Worm (Caenorhabditis elegans) whole organism, L2 larva: ENCODE measurements around the gene lurp-1.
A peak's percentile ranks its signal among the peaks of the same experiment; 100 is the strongest.

Experiments
- C34F6.9 ChIP-seq: fragments of 150-350 bp; optimal IDR thresholded peaks from 2 replicates; lab custom pipeline; 2014; ENCODE audit warnings: missing biosample characterization, missing genetic modification characterization
- F13H6.1 ChIP-seq: sonication (generic microtip); optimal IDR thresholded peaks from 2 replicates; lab custom pipeline; 2016; ENCODE audit warnings: missing genetic modification characterization, missing compliant biosample characterization
- Y55F3AM.14 ChIP-seq: fragments of 200-800 bp; sonication (Bioruptor generic); optimal IDR thresholded peaks from 2 replicates; lab custom pipeline; 2018; ENCODE audit warnings: mild to moderate bottlenecking, missing genetic modification characterization, missing compliant biosample characterization
- ZK546.5 ChIP-seq: sonication (generic microtip); optimal IDR thresholded peaks from 2 replicates; lab custom pipeline; 2017; ENCODE audit warnings: missing biosample characterization, missing genetic modification characterization
- aly-2 ChIP-seq: fragments of 150-350 bp; optimal IDR thresholded peaks from 2 replicates; lab custom pipeline; 2014; ENCODE audit warnings: missing biosample characterization, missing genetic modification characterization
- ama-1 ChIP-seq: fragments of 150-350 bp; optimal IDR thresholded peaks from 2 replicates; lab custom pipeline; 2018; ENCODE audit warnings: inconsistent platforms
- ceh-16 ChIP-seq: fragments of 150-350 bp; optimal IDR thresholded peaks from 2 replicates; lab custom pipeline; 2014; ENCODE audit warnings: missing biosample characterization, missing genetic modification characterization
- ceh-82 ChIP-seq: fragments of 150-350 bp; optimal IDR thresholded peaks from 2 replicates; lab custom pipeline; 2014; ENCODE audit warnings: missing biosample characterization, missing genetic modification characterization
- crh-2 ChIP-seq: sonication (generic microtip); optimal IDR thresholded peaks from 2 replicates; lab custom pipeline; 2017; ENCODE audit warnings: missing biosample characterization, missing genetic modification characterization
- dmd-4 ChIP-seq: sonication (generic microtip); optimal IDR thresholded peaks from 2 replicates; lab custom pipeline; 2017; ENCODE audit warnings: missing biosample characterization, missing genetic modification characterization
- egl-27 ChIP-seq: sonication (generic microtip); optimal IDR thresholded peaks from 3 replicates; lab custom pipeline; 2017; ENCODE audit warnings: missing biosample characterization, missing genetic modification reagents, missing genetic modification characterization
- elt-1 ChIP-seq: fragments of 150-350 bp; optimal IDR thresholded peaks from 2 replicates; lab custom pipeline; 2014; ENCODE audit warnings: missing biosample characterization, missing genetic modification characterization
- elt-3 ChIP-seq: sonication (generic microtip); optimal IDR thresholded peaks from 2 replicates; lab custom pipeline; 2017; ENCODE audit warnings: missing biosample characterization, missing genetic modification characterization
- fos-1 ChIP-seq: fragments of 150-350 bp; optimal IDR thresholded peaks from 2 replicates; lab custom pipeline; 2014; ENCODE audit warnings: missing biosample characterization, missing genetic modification characterization
- gmeb-1 ChIP-seq: fragments of 150-350 bp; optimal IDR thresholded peaks from 2 replicates; lab custom pipeline; 2014; ENCODE audit warnings: missing biosample characterization, missing genetic modification characterization
- lin-11 ChIP-seq: fragments of 150-350 bp; sonication (generic microtip); optimal IDR thresholded peaks from 2 replicates; lab custom pipeline; 2014; ENCODE audit warnings: missing biosample characterization, missing genetic modification characterization, inconsistent platforms, mixed read lengths
- lsy-2 ChIP-seq, 2 experiments: fragments of 150-350 bp in 1 of 2; sonication (generic microtip) in 1 of 2; optimal IDR thresholded peaks; 2 replicates each; lab custom pipeline; 2014 to 2017; ENCODE audit warnings: missing biosample characterization in 2 of 2, missing genetic modification characterization in 2 of 2
- mab-5 ChIP-seq: fragments of 150-350 bp; optimal IDR thresholded peaks from 2 replicates; lab custom pipeline; 2014; ENCODE audit warnings: missing biosample characterization, missing genetic modification characterization
- mdl-1 ChIP-seq, 2 experiments: fragments of 150-350 bp in 1 of 2; sonication (generic microtip) in 1 of 2; optimal IDR thresholded peaks; 2 replicates each; lab custom pipeline; 2017; ENCODE audit warnings: missing biosample characterization in 2 of 2, missing genetic modification characterization in 2 of 2
- nhr-10 ChIP-seq: sonication (generic microtip); optimal IDR thresholded peaks from 2 replicates; lab custom pipeline; 2017; ENCODE audit warnings: missing biosample characterization, missing genetic modification characterization
- nhr-11 ChIP-seq: fragments of 150-350 bp; optimal IDR thresholded peaks from 2 replicates; lab custom pipeline; 2014; ENCODE audit warnings: missing biosample characterization, missing genetic modification characterization
- nhr-12 ChIP-seq: fragments of 150-350 bp; optimal IDR thresholded peaks from 2 replicates; lab custom pipeline; 2014; ENCODE audit warnings: missing biosample characterization, missing genetic modification characterization
- nhr-129 ChIP-seq: fragments of 150-350 bp; optimal IDR thresholded peaks from 2 replicates; lab custom pipeline; 2014; ENCODE audit warnings: missing biosample characterization, missing genetic modification characterization
- nhr-21 ChIP-seq: fragments of 150-350 bp; optimal IDR thresholded peaks from 2 replicates; lab custom pipeline; 2014; ENCODE audit warnings: missing biosample characterization, missing genetic modification characterization
- nhr-23 ChIP-seq: fragments of 150-350 bp; optimal IDR thresholded peaks from 2 replicates; lab custom pipeline; 2014; ENCODE audit warnings: missing biosample characterization, missing genetic modification reagents, missing genetic modification characterization
- nhr-237 ChIP-seq: fragments of 150-350 bp; optimal IDR thresholded peaks from 2 replicates; lab custom pipeline; 2014; ENCODE audit warnings: missing biosample characterization, missing genetic modification characterization
- nhr-25 ChIP-seq: fragments of 150-350 bp; sonication (generic microtip); optimal IDR thresholded peaks from 3 replicates; lab custom pipeline; 2014; ENCODE audit warnings: missing biosample characterization, missing genetic modification characterization
- nhr-6 ChIP-seq: fragments of 150-350 bp; optimal IDR thresholded peaks from 2 replicates; lab custom pipeline; 2014; ENCODE audit warnings: missing biosample characterization, missing genetic modification characterization
- peb-1 ChIP-seq: fragments of 150-350 bp; optimal IDR thresholded peaks from 2 replicates; lab custom pipeline; 2014; ENCODE audit warnings: missing biosample characterization, missing genetic modification characterization
- sem-4 ChIP-seq: fragments of 150-350 bp; optimal IDR thresholded peaks from 2 replicates; lab custom pipeline; 2014; ENCODE audit warnings: missing biosample characterization, missing genetic modification reagents, missing genetic modification characterization
- skn-1 ChIP-seq: sonication (generic microtip); optimal IDR thresholded peaks from 2 replicates; lab custom pipeline; 2017; ENCODE audit warnings: missing biosample characterization, missing genetic modification characterization
- sma-3 ChIP-seq: sonication (generic microtip); optimal IDR thresholded peaks from 2 replicates; lab custom pipeline; 2016; ENCODE audit warnings: missing genetic modification reagents, missing genetic modification characterization, missing compliant biosample characterization
- sma-9 ChIP-seq, 2 experiments: fragments of 150-350 bp in 1 of 2; sonication (generic microtip) in 1 of 2; optimal IDR thresholded peaks; 2 replicates each; lab custom pipeline; 2014 to 2016; ENCODE audit warnings: missing genetic modification characterization in 2 of 2, mild to moderate bottlenecking in 1 of 2, missing biosample characterization in 1 of 2, missing compliant biosample characterization in 1 of 2, missing genetic modification reagents in 1 of 2, moderate library complexity in 1 of 2
- snpc-4 ChIP-seq: fragments of 150-350 bp; optimal IDR thresholded peaks from 2 replicates; lab custom pipeline; 2014; ENCODE audit warnings: missing biosample characterization, missing genetic modification characterization
- unc-39 ChIP-seq: fragments of 150-350 bp; optimal IDR thresholded peaks from 2 replicates; lab custom pipeline; 2014; ENCODE audit warnings: missing biosample characterization, missing genetic modification characterization
- unc-55 ChIP-seq: fragments of 150-350 bp; sonication (generic microtip); optimal IDR thresholded peaks from 3 replicates; lab custom pipeline; 2014; ENCODE audit warnings: missing biosample characterization, missing genetic modification reagents, missing genetic modification characterization
- unc-62 ChIP-seq: fragments of 150-350 bp; optimal IDR thresholded peaks from 2 replicates; lab custom pipeline; 2014; ENCODE audit warnings: missing biosample characterization, missing genetic modification reagents, missing genetic modification characterization
- zag-1 ChIP-seq: fragments of 150-350 bp; optimal IDR thresholded peaks from 2 replicates; lab custom pipeline; 2014; ENCODE audit warnings: missing biosample characterization, missing genetic modification characterization
- ztf-1 ChIP-seq: fragments of 200-800 bp; sonication (Bioruptor generic); conservative IDR thresholded peaks from 2 replicates; pipeline ENCODE4 v1.3.6; 2022; ENCODE audit warnings: missing genetic modification characterization, missing compliant biosample characterization
- ztf-11 ChIP-seq: sonication (generic microtip); optimal IDR thresholded peaks from 2 replicates; lab custom pipeline; 2017; ENCODE audit warnings: missing biosample characterization, missing genetic modification characterization
- ztf-4 ChIP-seq: fragments of 150-350 bp; optimal IDR thresholded peaks from 2 replicates; lab custom pipeline; 2014; ENCODE audit warnings: missing biosample characterization, missing genetic modification characterization

Gene lurp-1

DNA sequence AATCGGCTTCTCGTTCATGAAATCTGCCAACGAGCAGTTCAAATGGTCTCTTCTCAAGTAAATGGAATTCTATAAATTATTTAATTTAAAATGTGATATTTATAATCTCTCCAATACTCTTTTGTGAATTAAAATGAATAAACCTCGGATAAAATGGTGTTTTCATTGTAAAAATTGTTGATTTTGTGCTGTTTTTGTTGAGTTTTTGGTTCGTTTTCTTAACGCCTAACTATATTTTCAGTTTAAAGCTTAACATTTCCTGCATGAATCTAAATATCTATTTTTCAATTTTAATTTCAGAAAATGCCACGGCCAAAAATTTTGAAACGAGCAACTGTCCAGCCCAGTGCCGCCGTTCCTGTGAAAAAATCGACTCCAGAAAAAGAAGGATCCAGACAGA is 7.1 kb upstream of the lurp-1 start, which contains the start of gene orc-2:
TSS of gene orc-2 (plus strand) at position 301 of the 400 bp plus-strand sequence.
- no peak for TF ChIP-seq nhr-6 (tag; lab: Kevin White, UChicago)
- TF ChIP-seq sma-3 (GFP tag; lab: Kevin White, UChicago), result no peak
- no peak for TF ChIP-seq ztf-11

- TF ChIP-seq zag-1, result no peak
- TF ChIP-seq ZK546.5 (tag; lab: Kevin White, UChicago), result no peak
- TF ChIP-seq nhr-23 (tag; lab: Kevin White, UChicago), result no peak
- no peak for TF ChIP-seq mdl-1 (tag; optimal IDR thresholded peaks at IDR 0.05; lab: Kevin White, UChicago)
- TF ChIP-seq nhr-11 (tag; lab: Kevin White, UChicago), result no peak
- no peak for TF ChIP-seq nhr-6 (tag; lab: Kevin White, UChicago)
- no peak for TF ChIP-seq ztf-11
- TF ChIP-seq C34F6.9 (tag; lab: Kevin White, UChicago), result no peak
- no peak for TF ChIP-seq nhr-237 (tag; lab: Kevin White, UChicago)
- TF ChIP-seq egl-27 (tag; lab: Kevin White, UChicago), result no peak
- no peak for TF ChIP-seq nhr-12 (tag; lab: Kevin White, UChicago)
- TF ChIP-seq skn-1 (tag; lab: Kevin White, UChicago), result no peak
- TF ChIP-seq lin-11, result no peak
- TF ChIP-seq ztf-1 (GFP tag; lab: Robert Waterston, UW), result no peak
- no peak for TF ChIP-seq mab-5
These were observed 3.7 kb downstream of the lurp-1 start, which contains the start of gene egg-3 for ce11 chrII:10884396-10884795. TSS of gene egg-3 (minus strand) at chrII:10884441.

DNA sequence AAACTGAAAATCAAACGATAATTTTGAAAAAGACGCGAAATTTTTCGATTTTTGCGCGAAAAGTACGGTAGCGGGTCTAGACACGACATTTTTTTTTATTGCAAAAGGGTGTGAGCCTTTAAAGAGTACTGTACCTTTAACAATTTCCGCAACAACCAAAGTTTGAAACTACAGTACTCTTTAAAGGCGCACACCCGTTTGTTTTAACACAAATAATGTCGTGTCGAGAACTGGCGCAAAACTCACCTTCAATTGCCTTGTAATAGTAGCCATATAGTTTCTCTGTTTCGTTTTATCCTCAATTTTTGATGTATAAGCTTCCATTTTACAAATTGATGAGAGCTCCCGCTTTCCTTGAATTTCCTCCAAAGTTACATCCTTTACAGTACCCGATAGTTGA is 4.5 kb downstream of the lurp-1 start:
- no peak for TF ChIP-seq sem-4 (tag; lab: Kevin White, UChicago)
- TF ChIP-seq lin-11, result no peak
- TF ChIP-seq nhr-21 (tag; lab: Kevin White, UChicago), result no peak
- no peak for TF ChIP-seq snpc-4 (tag; lab: Kevin White, UChicago)
- no peak for TF ChIP-seq crh-2 (tag; lab: Kevin White, UChicago)
- TF ChIP-seq nhr-23 (tag; lab: Kevin White, UChicago), result no peak
- TF ChIP-seq ceh-82 (tag; lab: Kevin White, UChicago), result no peak
- TF ChIP-seq aly-2 (tag; lab: Kevin White, UChicago), result no peak
- no peak for TF ChIP-seq nhr-129 (tag; lab: Kevin White, UChicago)
- TF ChIP-seq elt-1, result no peak
- no peak for TF ChIP-seq nhr-10 (tag; lab: Kevin White, UChicago)

DNA sequence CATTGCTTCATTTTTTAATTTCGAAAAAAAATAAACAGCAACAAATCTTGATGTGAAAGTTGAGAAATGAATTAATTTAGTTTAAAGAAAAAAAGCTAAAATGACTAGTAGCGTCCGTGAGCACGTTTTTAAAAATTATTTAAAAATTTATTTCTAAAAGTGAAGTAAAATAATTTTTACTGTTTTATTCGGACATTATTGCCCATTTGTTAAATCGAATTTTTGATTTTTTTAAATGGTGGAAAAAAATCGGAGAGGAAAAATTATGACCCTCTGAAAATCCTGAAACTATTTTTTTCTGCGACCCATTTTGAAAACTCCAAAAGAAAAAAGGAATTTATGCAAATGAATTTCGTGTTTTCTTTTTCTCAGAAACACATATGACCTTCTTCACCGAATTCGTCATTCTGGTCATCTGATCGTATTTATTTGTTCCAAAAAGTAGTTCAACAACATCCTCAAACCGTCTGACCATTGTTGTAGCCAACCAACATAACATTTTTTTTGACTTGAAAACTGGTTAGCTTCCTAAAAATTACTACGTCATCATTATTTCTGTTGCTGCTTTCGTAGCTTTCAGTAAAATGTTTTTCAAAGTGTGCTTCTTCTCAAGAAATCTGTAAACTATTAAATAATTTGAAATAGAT is 5.3 kb downstream of the lurp-1 start, which contains the start of gene F44F4.3:
TSS of gene F44F4.3 (minus strand) at position 51 of the 647 bp plus-strand sequence.
- no peak for TF ChIP-seq mab-5
- no peak for TF ChIP-seq Y55F3AM.14
- no peak for TF ChIP-seq gmeb-1
- peak; percentile 49 for TF ChIP-seq nhr-25 (tag; lab: Kevin White, UChicago)

DNA sequence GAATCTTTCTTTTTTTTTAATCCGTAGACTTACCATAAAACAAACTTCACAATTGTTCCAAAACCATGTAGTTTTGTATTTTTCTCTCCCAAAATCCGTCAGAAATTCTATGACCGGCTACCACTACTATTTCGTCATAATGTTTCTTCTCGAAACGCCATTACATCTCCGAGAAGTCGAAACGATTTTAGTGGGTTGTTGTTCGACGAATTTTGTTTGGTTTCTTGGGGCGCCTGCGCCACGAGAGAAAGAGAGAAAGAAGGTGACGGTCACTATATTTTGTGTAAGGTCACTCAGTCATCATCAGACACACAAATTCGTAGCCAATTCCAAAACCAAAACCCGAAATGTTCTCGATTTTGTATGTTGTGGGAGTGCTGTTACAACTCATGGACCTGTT is 6.4 kb downstream of the lurp-1 start:
- no peak for TF ChIP-seq aly-2 (tag; lab: Kevin White, UChicago)
- TF ChIP-seq sma-9 (GFP tag; optimal IDR thresholded peaks at IDR 0.05; lab: Kevin White, UChicago), result no peak
- TF ChIP-seq sma-9 (tag; optimal IDR thresholded peaks at IDR 0.05; lab: Kevin White, UChicago), result no peak
- TF ChIP-seq unc-55 (GFP tag; lab: Kevin White, UChicago), result no peak
- no peak for TF ChIP-seq ztf-4 (tag; lab: Kevin White, UChicago)
- no peak for TF ChIP-seq nhr-23 (tag; lab: Kevin White, UChicago)
- TF ChIP-seq fos-1 (tag; lab: Kevin White, UChicago), result peak; percentile 17
- TF ChIP-seq ztf-11, result no peak
- TF ChIP-seq nhr-129 (tag; lab: Kevin White, UChicago), result peak; percentile 67
- no peak for TF ChIP-seq peb-1
- TF ChIP-seq unc-39 (tag; lab: Kevin White, UChicago), result no peak
- no peak for TF ChIP-seq nhr-237 (tag; lab: Kevin White, UChicago)
- no peak for TF ChIP-seq lsy-2 (tag; optimal IDR thresholded peaks at IDR 0.05; lab: Kevin White, UChicago)
- no peak for TF ChIP-seq dmd-4 (tag; lab: Kevin White, UChicago)
- TF ChIP-seq ama-1 (lab: Kevin White, UChicago), result no peak
- no peak for TF ChIP-seq elt-3 (tag; lab: Kevin White, UChicago)
- no peak for TF ChIP-seq F13H6.1 (tag; lab: Kevin White, UChicago)
- TF ChIP-seq crh-2 (tag; lab: Kevin White, UChicago), result no peak
- no peak for TF ChIP-seq ceh-82 (tag; lab: Kevin White, UChicago)
- no peak for TF ChIP-seq sem-4 (tag; lab: Kevin White, UChicago)
- peak; percentile 39 for TF ChIP-seq sma-3 (GFP tag; lab: Kevin White, UChicago)
- TF ChIP-seq elt-1, result no peak
- TF ChIP-seq Y55F3AM.14, result no peak
- no peak for TF ChIP-seq ceh-16
- no peak for TF ChIP-seq mab-5
- no peak for TF ChIP-seq nhr-6 (tag; lab: Kevin White, UChicago)
- peak; percentile 75 for TF ChIP-seq nhr-25 (tag; lab: Kevin White, UChicago)
- no peak for TF ChIP-seq unc-62
